Fruit fly (Drosophila melanogaster): ENCODE measurements around the gene Sfp24Bc.
A peak's percentile ranks its signal among the peaks of the same experiment; 100 is the strongest.

The Sfp24Bc gene

dm6 chr2L:3693805-3694204 is 23.4 kb upstream of the Sfp24Bc start, which contains the start of gene Acp24A4:
TSS of gene Acp24A4 (minus strand) at chr2L:3693905.
- TF ChIP-seq CG10348 (GFP tag; IDR thresholded peaks at IDR 0.05), result no peak
- TF ChIP-seq CG12605 (GFP tag; IDR thresholded peaks at IDR 0.05), result no peak
- TF ChIP-seq CG17806 (tag; optimal IDR thresholded peaks at IDR 0.05), result no peak
- TF ChIP-seq rn (GFP tag; IDR thresholded peaks at IDR 0.05), result no peak
- no peak for TF ChIP-seq gl (tag; optimal IDR thresholded peaks at IDR 0.05)
- no peak for TF ChIP-seq CG8301 (tag; optimal IDR thresholded peaks at IDR 0.05)
- TF ChIP-seq CG4496 (GFP tag; IDR thresholded peaks at IDR 0.05), result no peak
- TF ChIP-seq Pif1B (GFP tag; optimal IDR thresholded peaks at IDR 0.05), result no peak
- no peak for TF ChIP-seq CG9948 (tag; optimal IDR thresholded peaks at IDR 0.05)
- TF ChIP-seq CG13204 (GFP tag; optimal IDR thresholded peaks at IDR 0.05), result no peak
- TF ChIP-seq EcR (GFP tag; optimal IDR thresholded peaks at IDR 0.05), result no peak
- no peak for TF ChIP-seq Pif1A (GFP tag; optimal IDR thresholded peaks at IDR 0.05)
- TF ChIP-seq CG8159 (tag; optimal IDR thresholded peaks at IDR 0.05), result no peak

dm6 chr2L:3693082-3693481 is 22.7 kb upstream of the Sfp24Bc start, which contains the start of gene CG3513:
TSS of gene CG3513 (minus strand) at chr2L:3693182.
- TF ChIP-seq gl (tag; optimal IDR thresholded peaks at IDR 0.05) (no peak), CG17806 (tag; optimal IDR thresholded peaks at IDR 0.05) (no peak), rn (GFP tag; IDR thresholded peaks at IDR 0.05) (no peak), CG12605 (GFP tag; IDR thresholded peaks at IDR 0.05) (no peak), Ets98B (GFP tag; IDR thresholded peaks at IDR 0.05) (no peak), CG34367 (tag; optimal IDR thresholded peaks at IDR 0.05) (no peak), CG8301 (tag; optimal IDR thresholded peaks at IDR 0.05) (no peak), EcR (GFP tag; optimal IDR thresholded peaks at IDR 0.05) (no peak), CG32121 (GFP tag; IDR thresholded peaks at IDR 0.05) (no peak), fd96Ca (GFP tag; IDR thresholded peaks at IDR 0.05) (no peak), CG4496 (GFP tag; IDR thresholded peaks at IDR 0.05) (no peak), Snoo (tag; optimal IDR thresholded peaks at IDR 0.05) (no peak), CG10348 (GFP tag; IDR thresholded peaks at IDR 0.05) (no peak), CG8159 (tag; optimal IDR thresholded peaks at IDR 0.05) (no peak), CG9948 (tag; optimal IDR thresholded peaks at IDR 0.05) (no peak)

dm6 chr2L:3692466-3692865 is 22.1 kb upstream of the Sfp24Bc start, which contains the start of gene CG16704:
TSS of gene CG16704 (minus strand) at chr2L:3692587.
- TF ChIP-seq CG34367 (tag; optimal IDR thresholded peaks at IDR 0.05) (no peak), CG15710 (tag; optimal IDR thresholded peaks at IDR 0.05) (no peak), CG4496 (GFP tag; IDR thresholded peaks at IDR 0.05) (no peak), CG9948 (tag; optimal IDR thresholded peaks at IDR 0.05) (no peak), EcR (GFP tag; optimal IDR thresholded peaks at IDR 0.05) (no peak), rn (GFP tag; IDR thresholded peaks at IDR 0.05) (no peak), Snoo (tag; optimal IDR thresholded peaks at IDR 0.05) (no peak), D1 (tag; optimal IDR thresholded peaks at IDR 0.05) (no peak), CG10348 (GFP tag; IDR thresholded peaks at IDR 0.05) (no peak), CG14655 (GFP tag; optimal IDR thresholded peaks at IDR 0.05) (no peak), CG8301 (tag; optimal IDR thresholded peaks at IDR 0.05) (no peak), Pif1B (GFP tag; optimal IDR thresholded peaks at IDR 0.05) (no peak), fd96Ca (GFP tag; IDR thresholded peaks at IDR 0.05) (no peak), CG12605 (GFP tag; IDR thresholded peaks at IDR 0.05) (no peak), CG32121 (GFP tag; IDR thresholded peaks at IDR 0.05) (no peak), CG13204 (GFP tag; optimal IDR thresholded peaks at IDR 0.05) (no peak)

- TF ChIP-seq CG8159 (tag; optimal IDR thresholded peaks at IDR 0.05), result peak; percentile 16
- no peak for TF ChIP-seq CG13204 (GFP tag; optimal IDR thresholded peaks at IDR 0.05)
- TF ChIP-seq CG32121 (GFP tag; IDR thresholded peaks at IDR 0.05), result no peak
Measured at dm6 chr2L:3685139-3685851, 14.9 kb upstream of the Sfp24Bc start.

- no peak for TF ChIP-seq rn (GFP tag; IDR thresholded peaks at IDR 0.05)
- TF ChIP-seq Snoo (tag; optimal IDR thresholded peaks at IDR 0.05), result no peak
- TF ChIP-seq CG10348 (GFP tag; IDR thresholded peaks at IDR 0.05), result no peak
- TF ChIP-seq CG17806 (tag; optimal IDR thresholded peaks at IDR 0.05), result no peak
- no peak for TF ChIP-seq EcR (GFP tag; optimal IDR thresholded peaks at IDR 0.05)
- no peak for TF ChIP-seq CG13204 (GFP tag; optimal IDR thresholded peaks at IDR 0.05)
- no peak for TF ChIP-seq CG12605 (GFP tag; IDR thresholded peaks at IDR 0.05)
- TF ChIP-seq CG14655 (GFP tag; optimal IDR thresholded peaks at IDR 0.05), result no peak
- no peak for TF ChIP-seq Pif1A (GFP tag; optimal IDR thresholded peaks at IDR 0.05)
- no peak for TF ChIP-seq CG32121 (GFP tag; IDR thresholded peaks at IDR 0.05)
- no peak for TF ChIP-seq gl (tag; optimal IDR thresholded peaks at IDR 0.05)
- TF ChIP-seq D1 (tag; optimal IDR thresholded peaks at IDR 0.05), result no peak
- TF ChIP-seq Pif1B (GFP tag; optimal IDR thresholded peaks at IDR 0.05), result no peak
- TF ChIP-seq fd96Ca (GFP tag; IDR thresholded peaks at IDR 0.05), result no peak
- no peak for TF ChIP-seq Ets98B (GFP tag; IDR thresholded peaks at IDR 0.05)
- TF ChIP-seq CG34367 (tag; optimal IDR thresholded peaks at IDR 0.05), result no peak
Measured at dm6 chr2L:3682489-3682888, 12.1 kb upstream of the Sfp24Bc start.

- TF ChIP-seq CG17806 (tag; optimal IDR thresholded peaks at IDR 0.05) (no peak), Pif1B (GFP tag; optimal IDR thresholded peaks at IDR 0.05) (no peak), EcR (GFP tag; optimal IDR thresholded peaks at IDR 0.05) (no peak), Ets98B (GFP tag; IDR thresholded peaks at IDR 0.05) (no peak), CG14655 (GFP tag; optimal IDR thresholded peaks at IDR 0.05) (no peak), CG32121 (GFP tag; IDR thresholded peaks at IDR 0.05) (no peak), CG34367 (tag; optimal IDR thresholded peaks at IDR 0.05) (no peak), CG9948 (tag; optimal IDR thresholded peaks at IDR 0.05) (no peak)
Measured at dm6 chr2L:3681338-3681737, 11.0 kb upstream of the Sfp24Bc start.

All from whole organism, pupa.